Fruit fly (Drosophila melanogaster) whole organism, wandering third instar larva: ENCODE measurements around the gene mRpS9.

Source experiments
- CG32264 ChIP-seq: fragments of 200-800 bp; sonication (Bioruptor generic); optimal IDR thresholded peaks from 2 replicates; lab custom pipeline; 2016; ENCODE audit warnings: missing biosample characterization, missing genetic modification characterization
- Dfd ChIP-seq: fragments of >200 bp; optimal IDR thresholded peaks from 2 replicates; lab custom pipeline; 2017; ENCODE audit warnings: missing biosample characterization, missing genetic modification characterization
- Hr83 ChIP-seq: fragments of 200-300 bp; sonication (Bioruptor generic); optimal IDR thresholded peaks from 2 replicates; lab custom pipeline; 2016; ENCODE audit warnings: missing biosample characterization, mild to moderate bottlenecking, missing genetic modification characterization, moderate library complexity; ENCODE audit not compliant: poor library complexity, severe bottlenecking
- Myc ChIP-seq: fragments of >200 bp; optimal IDR thresholded peaks from 2 replicates; lab custom pipeline; 2017
- Sp1 ChIP-seq: fragments of 200-800 bp; sonication (Bioruptor generic); optimal IDR thresholded peaks from 3 replicates; lab custom pipeline; 2019; ENCODE audit warnings: missing biosample characterization, mild to moderate bottlenecking, missing genetic modification characterization, moderate library complexity
- dsf ChIP-seq: sonication (Bioruptor generic); optimal IDR thresholded peaks from 2 replicates; lab custom pipeline; 2016; ENCODE audit warnings: missing biosample characterization, missing genetic modification characterization, borderline replicate concordance
- h ChIP-seq: fragments of 200-800 bp; sonication (Bioruptor generic); optimal IDR thresholded peaks from 3 replicates; lab custom pipeline; 2016; ENCODE audit warnings: missing biosample characterization, mild to moderate bottlenecking, missing genetic modification characterization
- usp ChIP-seq: fragments of >200 bp; optimal IDR thresholded peaks from 2 replicates; lab custom pipeline; 2017; ENCODE audit warnings: missing biosample characterization, missing genetic modification characterization

dm6 chr3R:7891031-7891430, 11.4 kb downstream of the mRpS9 start, which contains the start of gene wtrw:
- TF ChIP-seq Myc (lab: Kevin White, UChicago) (no peak), Hr83 (no peak), dsf (GFP tag; lab: Kevin White, UChicago) (no peak), Dfd (GFP tag; lab: Kevin White, UChicago) (no peak), Sp1 (no peak), usp (no peak), CG32264 (no peak), h (GFP tag; lab: Kevin White, UChicago) (no peak)
